Worm (Caenorhabditis elegans) whole organism, midembryonic: ENCODE data around the gene sgn-1.

ENCODE experiments used
- T22C8.4 ChIP-seq: fragments of 200-800 bp; sonication (Bioruptor generic); IDR thresholded peaks from 2 replicates; pipeline ENCODE4 v1.3.6; 2022; ENCODE audit warnings: missing genetic modification characterization, missing compliant biosample characterization
- cog-1 ChIP-seq: sonication (generic microtip); optimal IDR thresholded peaks from 2 replicates; lab custom pipeline; 2016; ENCODE audit warnings: missing genetic modification characterization, missing compliant biosample characterization
- flt-1 ChIP-seq: fragments of 200-800 bp; sonication (Bioruptor generic); IDR thresholded peaks from 2 replicates; pipeline ENCODE4 v1.3.6; 2022; ENCODE audit warnings: missing genetic modification characterization, missing compliant biosample characterization
- klf-2 ChIP-seq: fragments of 200-800 bp; sonication (Bioruptor generic); conservative IDR thresholded peaks from 2 replicates; pipeline ENCODE4 v1.3.6; 2022; ENCODE audit warnings: missing genetic modification reagents, missing genetic modification characterization, missing compliant biosample characterization
- med-1 ChIP-seq: sonication (generic microtip); optimal IDR thresholded peaks from 2 replicates; lab custom pipeline; 2017; ENCODE audit warnings: missing genetic modification characterization, mild to moderate bottlenecking, missing compliant biosample characterization, antibody characterized with exemption, missing genetic modification reagents; ENCODE audit not compliant: insufficient read depth
- ref-1 ChIP-seq: fragments of 200-800 bp; sonication (Bioruptor generic); conservative IDR thresholded peaks from 2 replicates; pipeline ENCODE4 v1.3.6; 2022; ENCODE audit warnings: missing genetic modification reagents, missing genetic modification characterization, missing compliant biosample characterization
- tab-1 ChIP-seq: fragments of 200-800 bp; sonication (Bioruptor generic); IDR thresholded peaks from 2 replicates; pipeline ENCODE4 v1.3.6; 2022; ENCODE audit warnings: missing genetic modification characterization, missing compliant biosample characterization
- ztf-23 ChIP-seq: fragments of 200-800 bp; sonication (Bioruptor generic); IDR thresholded peaks from 2 replicates; pipeline ENCODE4 v1.3.6; 2022; ENCODE audit warnings: missing genetic modification reagents, missing genetic modification characterization, missing compliant biosample characterization
- ztf-29 ChIP-seq: fragments of 200-800 bp; sonication (Bioruptor generic); IDR thresholded peaks from 2 replicates; pipeline ENCODE4 v1.3.6; 2022; ENCODE audit warnings: missing genetic modification reagents, missing genetic modification characterization, missing compliant biosample characterization

Gene sgn-1

DNA sequence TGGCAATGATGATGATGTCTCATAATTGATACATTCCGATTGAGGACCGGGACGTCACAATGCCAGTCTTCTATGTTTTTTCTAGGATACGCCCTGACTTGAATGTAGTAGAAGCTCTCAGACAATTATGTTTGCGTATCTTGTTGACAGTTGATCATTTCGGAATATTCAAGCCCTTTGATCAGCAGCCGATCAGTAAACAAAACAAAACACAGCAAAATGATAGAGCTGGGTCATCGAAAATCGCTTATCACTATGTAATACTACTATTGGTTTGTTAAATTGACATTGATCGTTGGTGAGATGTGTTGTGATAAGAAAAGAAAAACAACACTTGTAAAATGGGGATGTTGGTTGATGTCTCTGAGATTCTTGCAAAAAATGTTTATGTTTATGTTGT lies 45.2 kb downstream of the sgn-1 start:
- TF ChIP-seq cog-1 (tag; lab: Kevin White, UChicago) (no peak), ztf-23 (no peak), ztf-29 (GFP tag; lab: Robert Waterston, UW) (no peak), med-1 (no peak), flt-1 (GFP tag; lab: Robert Waterston, UW) (no peak), ref-1 (GFP tag; lab: Robert Waterston, UW) (no peak), klf-2 (GFP tag; lab: Robert Waterston, UW) (no peak), T22C8.4 (GFP tag; lab: Robert Waterston, UW) (no peak), tab-1 (GFP tag; lab: Robert Waterston, UW) (no peak)

DNA sequence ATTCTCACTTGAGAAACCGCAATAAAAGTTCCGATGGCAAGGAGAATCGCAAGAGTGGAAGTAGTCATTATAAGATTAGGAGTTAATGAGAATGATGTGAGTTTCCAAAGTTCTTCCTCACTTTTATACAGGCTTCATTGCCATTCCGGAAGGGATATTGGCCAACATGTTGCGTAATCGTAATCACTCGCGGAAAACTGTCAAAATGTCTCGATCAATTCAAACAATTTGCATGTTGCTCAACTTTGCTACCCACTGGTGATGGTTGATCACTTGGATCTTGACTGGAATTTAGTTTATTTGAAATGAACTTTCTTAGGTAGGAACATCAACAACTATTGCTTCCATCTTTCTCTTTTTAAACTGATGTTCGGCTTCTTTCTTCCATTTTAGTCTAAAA lies 46.0 kb downstream of the sgn-1 start, which contains the start of gene idpb-4:
Gene idpb-4 (minus strand): TSS at position 101 of the 400 bp plus-strand sequence.
- TF ChIP-seq med-1 (no peak), ref-1 (GFP tag; lab: Robert Waterston, UW) (no peak), cog-1 (tag; lab: Kevin White, UChicago) (no peak), ztf-29 (GFP tag; lab: Robert Waterston, UW) (no peak), klf-2 (GFP tag; lab: Robert Waterston, UW) (no peak), flt-1 (GFP tag; lab: Robert Waterston, UW) (no peak), T22C8.4 (GFP tag; lab: Robert Waterston, UW) (no peak), ztf-23 (no peak), tab-1 (GFP tag; lab: Robert Waterston, UW) (no peak)

DNA sequence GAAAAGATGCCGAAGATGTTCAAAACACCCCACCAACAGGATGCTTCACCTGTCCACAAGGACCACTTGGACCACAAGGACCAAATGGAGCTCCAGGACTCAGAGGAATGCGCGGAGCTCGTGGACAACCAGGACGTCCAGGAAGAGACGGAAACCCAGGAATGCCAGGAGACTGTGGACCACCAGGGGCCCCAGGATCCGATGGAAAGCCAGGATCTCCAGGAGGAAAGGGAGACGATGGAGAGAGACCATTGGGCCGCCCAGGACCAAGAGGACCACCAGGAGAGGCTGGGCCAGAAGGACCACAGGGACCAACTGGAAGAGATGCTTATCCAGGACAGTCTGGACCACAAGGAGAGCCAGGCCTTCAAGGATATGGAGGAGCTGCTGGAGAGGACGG lies 49.8 kb downstream of the sgn-1 start:
- TF ChIP-seq klf-2 (GFP tag; lab: Robert Waterston, UW) (no peak), cog-1 (tag; lab: Kevin White, UChicago) (no peak), ztf-23 (no peak), ref-1 (GFP tag; lab: Robert Waterston, UW) (no peak), ztf-29 (GFP tag; lab: Robert Waterston, UW) (no peak), tab-1 (GFP tag; lab: Robert Waterston, UW) (no peak), T22C8.4 (GFP tag; lab: Robert Waterston, UW) (no peak), med-1 (no peak), flt-1 (GFP tag; lab: Robert Waterston, UW) (no peak)

DNA sequence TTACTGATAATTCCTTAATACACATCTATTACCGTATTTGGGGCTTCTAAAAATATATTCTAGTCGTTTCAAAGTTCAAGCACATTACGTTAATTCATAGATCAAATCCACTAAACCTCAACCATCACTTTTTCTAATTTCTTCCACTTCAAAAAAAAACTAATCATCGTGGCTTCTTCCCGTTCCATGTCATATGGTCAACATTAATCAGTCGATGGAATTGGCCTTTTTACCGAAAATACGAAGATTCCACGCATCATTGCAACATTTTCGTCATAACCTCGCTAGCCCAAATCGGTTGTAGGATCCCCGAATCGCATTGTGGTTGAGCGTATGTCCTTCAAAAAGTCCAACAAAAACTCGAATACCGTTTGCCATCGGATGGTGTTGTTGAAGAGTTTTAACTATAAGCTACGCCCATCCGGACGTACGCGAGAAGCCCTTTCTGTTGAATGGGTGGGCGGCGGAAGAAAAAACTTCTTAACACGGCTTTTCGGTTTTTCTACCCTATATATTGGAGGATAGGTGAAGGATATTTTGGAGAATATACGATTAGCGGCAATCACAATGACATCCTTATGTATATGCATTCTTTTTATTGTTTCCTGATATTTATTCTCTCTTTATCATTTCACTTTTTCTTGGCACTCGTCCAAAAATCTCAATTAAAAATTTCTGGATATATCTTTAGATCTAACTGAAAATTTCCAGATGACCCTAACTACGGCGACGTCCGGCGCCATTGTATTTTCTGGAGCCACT lies 51.0 kb downstream of the sgn-1 start, which contains the start of gene rol-6:
Gene rol-6 (plus strand): TSS at position 712 of the 762 bp plus-strand sequence.
- TF ChIP-seq cog-1 (tag; lab: Kevin White, UChicago) (no peak), tab-1 (GFP tag; lab: Robert Waterston, UW) (no peak), med-1 (no peak), ref-1 (GFP tag; lab: Robert Waterston, UW) (no peak), T22C8.4 (GFP tag; lab: Robert Waterston, UW) (no peak), ztf-29 (GFP tag; lab: Robert Waterston, UW) (no peak), klf-2 (GFP tag; lab: Robert Waterston, UW) (no peak), ztf-23 (no peak), flt-1 (GFP tag; lab: Robert Waterston, UW) (no peak)
